Worm (Caenorhabditis elegans) whole organism, late embryonic: ENCODE data around the gene fbxa-184.
A peak's percentile ranks its signal among the peaks of the same experiment; 100 is the strongest.
"Not testable (repeated sequence)": the region's sequence is repeated elsewhere in the genome, so short reads cannot be mapped to it uniquely, and the experiment has no call there.

ENCODE experiments used
- C08G9.2 ChIP-seq: sonication (generic microtip); optimal IDR thresholded peaks from 2 replicates; lab custom pipeline; 2016; ENCODE audit warnings: mild to moderate bottlenecking, missing genetic modification characterization, moderate library complexity, missing compliant biosample characterization
- C38D4.7 ChIP-seq: fragments of 200-800 bp; sonication (Bioruptor generic); optimal IDR thresholded peaks from 2 replicates; lab custom pipeline; 2018; ENCODE audit warnings: mild to moderate bottlenecking, missing genetic modification characterization, moderate library complexity, missing compliant biosample characterization
- K02D7.2 ChIP-seq: sonication (generic microtip); optimal IDR thresholded peaks from 2 replicates; lab custom pipeline; 2017; ENCODE audit warnings: mild to moderate bottlenecking, missing genetic modification characterization, missing compliant biosample characterization
- ahr-1 ChIP-seq: sonication (generic microtip); optimal IDR thresholded peaks from 2 replicates; lab custom pipeline; 2016; ENCODE audit warnings: missing genetic modification characterization, missing compliant biosample characterization
- ama-1 ChIP-seq: fragments of 150-350 bp; optimal IDR thresholded peaks from 2 replicates; lab custom pipeline; 2014
- ceh-19 ChIP-seq: fragments of 200-800 bp; sonication (Bioruptor generic); optimal IDR thresholded peaks from 2 replicates; lab custom pipeline; 2018; ENCODE audit warnings: mild to moderate bottlenecking, missing genetic modification characterization, missing compliant biosample characterization
- ceh-2 ChIP-seq: sonication (generic microtip); optimal IDR thresholded peaks from 2 replicates; lab custom pipeline; 2016; ENCODE audit warnings: missing genotype, missing genetic modification characterization, missing compliant biosample characterization
- ceh-24 ChIP-seq: sonication (generic microtip); optimal IDR thresholded peaks from 2 replicates; lab custom pipeline; 2016; ENCODE audit warnings: mild to moderate bottlenecking, missing genetic modification characterization, missing compliant biosample characterization
- ceh-34 ChIP-seq: sonication (generic microtip); optimal IDR thresholded peaks from 2 replicates; lab custom pipeline; 2016; ENCODE audit warnings: mild to moderate bottlenecking, missing genetic modification characterization, missing compliant biosample characterization
- ceh-45 ChIP-seq: fragments of 200-800 bp; sonication (Bioruptor generic); IDR thresholded peaks from 2 replicates; pipeline ENCODE4 v1.3.6; 2022; ENCODE audit warnings: missing genetic modification reagents, missing genetic modification characterization, missing compliant biosample characterization
- ceh-48 ChIP-seq: sonication (generic microtip); optimal IDR thresholded peaks from 2 replicates; lab custom pipeline; 2016; ENCODE audit warnings: missing genetic modification characterization, inconsistent platforms, missing compliant biosample characterization
- ceh-6 ChIP-seq: fragments of 200-800 bp; sonication (Bioruptor generic); optimal IDR thresholded peaks from 2 replicates; lab custom pipeline; 2018; ENCODE audit warnings: mild to moderate bottlenecking, missing genetic modification characterization, missing compliant biosample characterization
- che-1 ChIP-seq: sonication (generic microtip); optimal IDR thresholded peaks from 2 replicates; lab custom pipeline; 2016; ENCODE audit warnings: mild to moderate bottlenecking, missing genetic modification characterization, missing compliant biosample characterization
- dve-1 ChIP-seq: sonication (generic microtip); optimal IDR thresholded peaks from 2 replicates; lab custom pipeline; 2017; ENCODE audit warnings: antibody characterized with exemption, mild to moderate bottlenecking, missing genetic modification characterization, missing compliant biosample characterization
- elt-2 ChIP-seq: sonication (generic microtip); optimal IDR thresholded peaks from 2 replicates; lab custom pipeline; 2016; ENCODE audit warnings: missing genetic modification reagents, missing genetic modification characterization, missing compliant biosample characterization
- elt-4 ChIP-seq: sonication (generic microtip); optimal IDR thresholded peaks from 2 replicates; lab custom pipeline; 2016; ENCODE audit warnings: missing genetic modification characterization, missing compliant biosample characterization
- fax-1 ChIP-seq: sonication (generic microtip); optimal IDR thresholded peaks from 2 replicates; lab custom pipeline; 2016; ENCODE audit warnings: missing genotype, missing genetic modification characterization, missing compliant biosample characterization
- fkh-10 ChIP-seq: fragments of 150-350 bp; optimal IDR thresholded peaks from 2 replicates; lab custom pipeline; 2014; ENCODE audit warnings: missing biosample characterization, missing genetic modification reagents, missing genetic modification characterization
- fkh-6 ChIP-seq: sonication (generic microtip); optimal IDR thresholded peaks from 2 replicates; lab custom pipeline; 2016; ENCODE audit warnings: missing genetic modification characterization, missing compliant biosample characterization
- gmeb-2 ChIP-seq: sonication (generic microtip); optimal IDR thresholded peaks from 2 replicates; lab custom pipeline; 2016; ENCODE audit warnings: missing genetic modification characterization, inconsistent platforms, missing compliant biosample characterization
- hlh-15 ChIP-seq: sonication (generic microtip); optimal IDR thresholded peaks from 2 replicates; lab custom pipeline; 2016; ENCODE audit warnings: missing genetic modification characterization, missing compliant biosample characterization
- hlh-30 ChIP-seq: sonication (generic microtip); optimal IDR thresholded peaks from 2 replicates; lab custom pipeline; 2017; ENCODE audit warnings: antibody characterized with exemption, missing genetic modification characterization, missing compliant biosample characterization; ENCODE audit not compliant: insufficient read depth
- hlh-8 ChIP-seq: sonication (generic microtip); optimal IDR thresholded peaks from 2 replicates; lab custom pipeline; 2016; ENCODE audit warnings: missing genotype, missing genetic modification characterization, missing compliant biosample characterization
- madf-2 ChIP-seq: sonication (generic microtip); optimal IDR thresholded peaks from 2 replicates; lab custom pipeline; 2017; ENCODE audit warnings: missing genetic modification characterization, missing compliant biosample characterization
- mec-3 ChIP-seq: sonication (generic microtip); optimal IDR thresholded peaks from 2 replicates; lab custom pipeline; 2016; ENCODE audit warnings: borderline replicate concordance, missing genetic modification characterization, missing compliant biosample characterization
- nfya-1 ChIP-seq: sonication (generic microtip); optimal IDR thresholded peaks from 2 replicates; lab custom pipeline; 2017; ENCODE audit warnings: missing genetic modification characterization, mild to moderate bottlenecking, missing compliant biosample characterization, antibody characterized with exemption, moderate library complexity
- nhr-11 ChIP-seq: fragments of 150-350 bp; optimal IDR thresholded peaks from 2 replicates; lab custom pipeline; 2014; ENCODE audit warnings: missing biosample characterization, missing genetic modification characterization
- nhr-232 ChIP-seq: sonication (generic microtip); optimal IDR thresholded peaks from 2 replicates; lab custom pipeline; 2016; ENCODE audit warnings: missing genetic modification characterization, missing compliant biosample characterization
- odd-2 ChIP-seq: sonication (generic microtip); optimal IDR thresholded peaks from 2 replicates; lab custom pipeline; 2017; ENCODE audit warnings: antibody characterized with exemption, mild to moderate bottlenecking, missing genetic modification characterization, missing compliant biosample characterization
- pat-9 ChIP-seq: fragments of 200-800 bp; sonication (Bioruptor generic); optimal IDR thresholded peaks from 2 replicates; lab custom pipeline; 2018; ENCODE audit warnings: mild to moderate bottlenecking, missing genetic modification characterization, moderate library complexity, missing compliant biosample characterization
- pha-2 ChIP-seq: sonication (generic microtip); optimal IDR thresholded peaks from 2 replicates; lab custom pipeline; 2017; ENCODE audit warnings: mild to moderate bottlenecking, missing genetic modification characterization, missing compliant biosample characterization
- pha-4 ChIP-seq: fragments of 150-350 bp; optimal IDR thresholded peaks from 2 replicates; lab custom pipeline; 2018; ENCODE audit warnings: missing biosample characterization, missing genetic modification reagents, missing genetic modification characterization
- pqm-1 ChIP-seq: sonication (generic microtip); optimal IDR thresholded peaks from 2 replicates; lab custom pipeline; 2016; ENCODE audit warnings: missing genetic modification characterization, missing compliant biosample characterization
- ref-2 ChIP-seq: sonication (generic microtip); optimal IDR thresholded peaks from 2 replicates; lab custom pipeline; 2016; ENCODE audit warnings: missing genetic modification characterization, missing compliant biosample characterization
- rnt-1 ChIP-seq: sonication (generic microtip); optimal IDR thresholded peaks from 2 replicates; lab custom pipeline; 2016; ENCODE audit warnings: missing genetic modification characterization, missing compliant biosample characterization
- sox-2 ChIP-seq: fragments of 200-800 bp; sonication (Bioruptor generic); IDR thresholded peaks from 2 replicates; pipeline ENCODE4 v1.3.6; 2022; ENCODE audit warnings: missing genetic modification reagents, missing genetic modification characterization, missing compliant biosample characterization
- sox-4 ChIP-seq: sonication (generic microtip); optimal IDR thresholded peaks from 2 replicates; lab custom pipeline; 2017; ENCODE audit warnings: mild to moderate bottlenecking, missing genetic modification characterization, inconsistent platforms, missing compliant biosample characterization
- syd-9 ChIP-seq: sonication (generic microtip); optimal IDR thresholded peaks from 2 replicates; lab custom pipeline; 2016; ENCODE audit warnings: mild to moderate bottlenecking, missing genetic modification characterization, moderate library complexity, missing compliant biosample characterization
- tbx-2 ChIP-seq: sonication (generic microtip); optimal IDR thresholded peaks from 2 replicates; lab custom pipeline; 2016; ENCODE audit warnings: missing genetic modification characterization, missing compliant biosample characterization
- tbx-7 ChIP-seq: sonication (generic microtip); optimal IDR thresholded peaks from 2 replicates; lab custom pipeline; 2016; ENCODE audit warnings: missing genotype, missing genetic modification characterization, missing compliant biosample characterization
- ttx-3 ChIP-seq: sonication (generic microtip); optimal IDR thresholded peaks from 2 replicates; lab custom pipeline; 2016; ENCODE audit warnings: missing genetic modification reagents, missing genetic modification characterization, missing compliant biosample characterization
- unc-3 ChIP-seq, 2 experiments: fragments of 200-800 bp in 1 of 2; sonication (Bioruptor generic) in 1 of 2; sonication (generic microtip) in 1 of 2; conservative IDR thresholded peaks in 1 of 2; optimal IDR thresholded peaks in 1 of 2; 2 replicates each; pipeline versions ENCODE4 v1.3.6 to Lab custom; 2016 to 2022; ENCODE audit warnings: missing compliant biosample characterization in 2 of 2, missing genetic modification characterization in 2 of 2, missing genetic modification reagents in 1 of 2
- unc-42 ChIP-seq: sonication (generic microtip); optimal IDR thresholded peaks from 2 replicates; lab custom pipeline; 2016; ENCODE audit warnings: missing genotype, missing genetic modification characterization, missing compliant biosample characterization
- unc-55 ChIP-seq: sonication (generic microtip); optimal IDR thresholded peaks from 2 replicates; lab custom pipeline; 2017; ENCODE audit warnings: missing biosample characterization, missing genetic modification reagents, missing genetic modification characterization
- zip-5 ChIP-seq: sonication (generic microtip); optimal IDR thresholded peaks from 2 replicates; lab custom pipeline; 2016; ENCODE audit warnings: missing genetic modification characterization, missing compliant biosample characterization

Gene fbxa-184

DNA sequence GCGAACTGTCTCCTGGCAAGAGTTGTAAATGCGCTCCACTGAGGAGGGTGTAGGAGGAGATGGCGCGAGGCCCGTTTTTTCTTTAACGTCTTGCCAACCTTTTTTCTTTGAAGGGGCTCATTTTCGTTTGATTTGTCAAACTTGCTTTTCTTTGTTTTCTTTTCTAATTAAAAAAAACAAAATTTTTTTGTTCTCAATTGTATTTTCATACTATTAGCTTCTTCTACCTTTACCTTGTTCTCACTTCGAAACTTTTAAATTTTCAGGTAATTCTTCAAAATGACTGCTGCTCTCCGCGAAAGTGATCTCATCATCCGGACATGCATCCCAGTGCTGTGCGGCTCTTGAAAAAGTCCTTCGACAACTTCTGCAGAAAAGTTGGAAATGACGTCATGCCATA is at the start of gene fbxa-184:
Gene fbxa-184, plus strand, starts transcription at position 301 of the 400 bp plus-strand sequence.
- TF ChIP-seq odd-2 (tag; lab: Kevin White, UChicago): no peak
- no peak for TF ChIP-seq C08G9.2 (tag; lab: Kevin White, UChicago)
- no peak for TF ChIP-seq C38D4.7 (GFP tag; lab: Kevin White, UChicago)
- no peak for TF ChIP-seq K02D7.2 (tag; lab: Kevin White, UChicago)

DNA sequence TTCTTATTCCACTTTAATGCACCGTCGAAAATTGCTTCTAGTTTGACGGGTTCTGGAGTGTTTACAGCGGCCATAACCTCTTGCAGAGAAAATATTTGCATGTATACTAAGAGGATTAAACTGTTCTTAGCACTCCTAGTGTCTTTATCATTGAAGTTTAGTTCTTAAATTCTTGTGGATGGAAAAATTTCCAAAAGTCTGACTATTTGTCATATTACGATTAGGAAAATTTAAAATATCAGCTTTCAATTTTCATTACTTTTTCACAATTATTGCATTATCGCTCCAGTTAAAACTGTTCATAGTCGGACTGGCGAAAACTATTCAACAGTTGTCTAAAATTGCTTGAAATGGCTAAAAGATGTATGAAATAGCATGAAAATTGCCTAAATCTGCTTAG is 49.2 kb upstream of the fbxa-184 start, which contains the start of gene ZC204.13:
Gene ZC204.13, minus strand, starts transcription at position 101 of the 400 bp plus-strand sequence.
- not testable (repeated sequence) for TF ChIP-seq rnt-1, hlh-8, pqm-1 (tag; lab: Kevin White, UChicago)
- TF ChIP-seq, all 69 proteins: peak for 0; not testable (repeated sequence) for 69

DNA sequence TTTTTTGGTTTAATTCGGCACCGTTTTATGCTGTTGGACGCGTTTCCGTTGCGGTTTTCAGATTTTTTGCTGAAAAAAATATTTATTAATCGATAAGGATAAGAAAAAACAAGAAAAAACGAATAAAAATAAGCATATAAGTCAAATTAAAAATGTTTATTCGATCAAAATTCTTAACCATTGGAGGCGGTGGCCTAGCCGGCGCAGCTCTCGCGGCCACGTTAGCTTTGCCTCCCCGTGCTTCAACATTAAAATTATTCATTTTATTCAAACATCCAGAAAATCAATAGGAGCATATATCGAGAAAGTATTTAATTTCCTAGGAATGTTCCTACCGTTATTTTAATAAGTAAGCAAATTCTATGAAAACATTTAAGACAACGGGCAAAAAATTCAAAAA is 47.2 kb upstream of the fbxa-184 start, which contains the start of gene ZC204.14:
Gene ZC204.14, minus strand, starts transcription at position 69 of the 400 bp plus-strand sequence.
- TF ChIP-seq unc-3 (GFP tag; conservative IDR thresholded peaks at IDR 0.05; lab: Robert Waterston, UW) (no peak), unc-3 (tag; optimal IDR thresholded peaks at IDR 0.05; lab: Kevin White, UChicago) (no peak), nhr-11 (tag; lab: Kevin White, UChicago) (no peak), nhr-232 (tag; lab: Kevin White, UChicago) (no peak), syd-9 (tag; lab: Kevin White, UChicago) (no peak), fkh-10 (GFP tag; lab: Kevin White, UChicago) (no peak), sox-2 (GFP tag; lab: Robert Waterston, UW) (no peak), tbx-2 (no peak), che-1 (tag; lab: Kevin White, UChicago) (no peak), ttx-3 (no peak), sox-4 (tag; lab: Kevin White, UChicago) (no peak), ahr-1 (tag; lab: Kevin White, UChicago) (no peak), fkh-6 (no peak), fax-1 (tag; lab: Kevin White, UChicago) (no peak), zip-5 (tag; lab: Kevin White, UChicago) (no peak), ceh-48 (tag; lab: Kevin White, UChicago) (no peak), C08G9.2 (tag; lab: Kevin White, UChicago) (no peak), elt-4 (tag; lab: Kevin White, UChicago) (no peak), ama-1 (lab: Kevin White, UChicago) (no peak), pha-4 (tag; lab: Kevin White, UChicago) (no peak), ceh-24 (tag; lab: Kevin White, UChicago) (no peak)

DNA sequence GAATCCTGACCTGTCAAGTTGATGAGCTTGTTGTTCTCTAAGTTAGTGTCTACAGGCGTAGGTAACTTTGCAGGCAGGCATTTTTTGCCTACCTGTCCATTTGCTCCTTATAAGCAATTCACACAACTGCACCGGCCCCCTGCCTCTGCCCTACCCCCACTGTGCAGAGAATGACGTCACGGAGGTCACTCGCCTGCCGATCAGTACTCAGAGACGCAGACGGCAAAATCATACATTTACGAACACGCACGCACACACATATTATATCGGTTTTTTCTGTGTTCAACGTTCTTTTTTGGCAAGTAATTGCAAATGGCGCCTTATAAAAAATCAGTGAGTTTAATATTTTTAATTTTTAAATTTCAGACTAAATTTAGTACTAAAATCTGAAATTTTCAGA is 46.5 kb upstream of the fbxa-184 start, which contains the start of gene duxl-1:
Gene duxl-1, plus strand, starts transcription at position 184 of the 400 bp plus-strand sequence.
- TF ChIP-seq ceh-24 (tag; lab: Kevin White, UChicago) (no peak), ceh-45 (GFP tag; lab: Robert Waterston, UW) (no peak), ref-2 (peak; percentile 25), hlh-15 (tag; lab: Kevin White, UChicago) (no peak), ceh-6 (GFP tag; lab: Kevin White, UChicago) (no peak), dve-1 (tag; lab: Kevin White, UChicago) (no peak), ahr-1 (tag; lab: Kevin White, UChicago) (no peak), gmeb-2 (tag; lab: Kevin White, UChicago) (no peak), hlh-8 (tag; lab: Kevin White, UChicago) (no peak), pha-2 (tag; lab: Kevin White, UChicago) (no peak), hlh-30 (tag; lab: Kevin White, UChicago) (peak; percentile 42), sox-4 (tag; lab: Kevin White, UChicago) (no peak), madf-2 (tag; lab: Kevin White, UChicago) (no peak), unc-42 (tag; lab: Kevin White, UChicago) (no peak), pqm-1 (tag; lab: Kevin White, UChicago) (no peak), unc-55 (no peak), pat-9 (tag; lab: Kevin White, UChicago) (no peak), sox-2 (GFP tag; lab: Robert Waterston, UW) (no peak), ceh-2 (tag; lab: Kevin White, UChicago) (no peak), mec-3 (tag; lab: Kevin White, UChicago) (no peak), nfya-1 (tag; lab: Kevin White, UChicago) (no peak), ama-1 (lab: Kevin White, UChicago) (no peak), ceh-19 (GFP tag; lab: Kevin White, UChicago) (no peak), K02D7.2 (tag; lab: Kevin White, UChicago) (no peak), tbx-7 (tag; lab: Kevin White, UChicago) (no peak), tbx-2 (peak; percentile 15), ceh-34 (tag; lab: Kevin White, UChicago) (no peak), elt-2 (tag; lab: Kevin White, UChicago) (peak; percentile 40)
